Worm (Caenorhabditis elegans): Measurements from ENCODE around the gene ubh-2.
A peak's percentile ranks its signal among the peaks of the same experiment; 100 is the strongest.

The ubh-2 gene

DNA sequence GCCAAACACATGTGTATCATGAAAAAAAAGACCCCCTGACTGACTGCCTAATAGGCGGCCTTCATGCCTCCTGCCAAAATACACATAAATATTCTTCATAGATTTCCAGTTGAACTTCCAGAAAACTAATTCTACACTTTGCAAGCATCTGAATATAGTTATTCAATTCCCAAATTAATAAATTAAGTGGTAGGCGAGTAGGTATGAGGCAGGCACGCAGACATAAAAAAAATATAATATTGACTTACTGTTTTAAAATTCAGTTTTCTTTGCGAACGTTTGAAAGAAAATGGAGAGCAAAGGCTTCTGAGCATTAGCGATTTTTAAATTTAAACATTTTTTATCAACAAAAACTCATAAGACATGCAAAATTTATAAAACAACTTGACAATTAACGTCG, 21.7 kb downstream of the ubh-2 start:
- TF ChIP-seq fkh-8 (tag; optimal IDR thresholded peaks at IDR 0.05) (no peak), elt-2 (tag; optimal IDR thresholded peaks at IDR 0.05) (peak; percentile 46)

ce11 chrV:6485109-6485508, 24.5 kb downstream of the ubh-2 start:
- TF ChIP-seq mep-1 (tag; optimal IDR thresholded peaks at IDR 0.05) = no peak
- no peak for TF ChIP-seq C34B4.2 (tag; optimal IDR thresholded peaks at IDR 0.05)
- no peak for TF ChIP-seq vab-15 (tag; optimal IDR thresholded peaks at IDR 0.05)
- no peak for TF ChIP-seq dpl-1 (GFP tag; optimal IDR thresholded peaks at IDR 0.05)
- TF ChIP-seq hpl-2 (GFP tag; optimal IDR thresholded peaks at IDR 0.05) = no peak
- no peak for TF ChIP-seq lir-3 (tag; optimal IDR thresholded peaks at IDR 0.05; ENCODE audit: poor library complexity)
- TF ChIP-seq fkh-4 (tag; optimal IDR thresholded peaks at IDR 0.05; ENCODE audit: borderline replicate concordance) = no peak
- no peak for TF ChIP-seq nhr-47 (tag; optimal IDR thresholded peaks at IDR 0.05)
- TF ChIP-seq efl-3 (GFP tag; optimal IDR thresholded peaks at IDR 0.05) = no peak
- TF ChIP-seq mab-9 (GFP tag; IDR thresholded peaks at IDR 0.05) = no peak
- no peak for TF ChIP-seq snpc-4 (tag; optimal IDR thresholded peaks at IDR 0.05)
- TF ChIP-seq blmp-1 (tag; optimal IDR thresholded peaks at IDR 0.05) = no peak
- TF ChIP-seq fos-1 (tag; optimal IDR thresholded peaks at IDR 0.05) = no peak
- TF ChIP-seq ztf-4 (tag; optimal IDR thresholded peaks at IDR 0.05) = no peak
- no peak for TF ChIP-seq egl-13 (tag; optimal IDR thresholded peaks at IDR 0.05)
- no peak for TF ChIP-seq egl-27 (tag; optimal IDR thresholded peaks at IDR 0.05)
- no peak for TF ChIP-seq nhr-71 (tag; optimal IDR thresholded peaks at IDR 0.05)
- no peak for TF ChIP-seq pqm-1 (tag; optimal IDR thresholded peaks at IDR 0.05)
- no peak for TF ChIP-seq nhr-77 (tag; optimal IDR thresholded peaks at IDR 0.05)

ce11 chrV:6476026-6476425, 33.6 kb downstream of the ubh-2 start:
- TF ChIP-seq dpl-1 (GFP tag; optimal IDR thresholded peaks at IDR 0.05) (peak in 1 of 3 experiments; percentile 14), sox-4 (tag; optimal IDR thresholded peaks at IDR 0.05) (no peak), efl-1 (optimal IDR thresholded peaks at IDR 0.05) (peak in 1 of 2 experiments; percentile 0), efl-1 (GFP tag; optimal IDR thresholded peaks at IDR 0.05 in 1 of 2) (peak; percentile 23 to 83), C34B4.2 (tag; optimal IDR thresholded peaks at IDR 0.05) (no peak), nhr-90 (tag; optimal IDR thresholded peaks at IDR 0.05; ENCODE audit: poor library complexity) (no peak), snpc-4 (tag; optimal IDR thresholded peaks at IDR 0.05) (no peak), nhr-237 (tag; optimal IDR thresholded peaks at IDR 0.05) (no peak), nhr-12 (tag; optimal IDR thresholded peaks at IDR 0.05) (no peak), nhr-28 (tag; optimal IDR thresholded peaks at IDR 0.05) (no peak), unc-62 (GFP tag; optimal IDR thresholded peaks at IDR 0.05) (no peak), blmp-1 (tag; optimal IDR thresholded peaks at IDR 0.05) (peak; percentile 13), ceh-82 (tag; optimal IDR thresholded peaks at IDR 0.05) (no peak)

- no peak for TF ChIP-seq unc-30 (tag; optimal IDR thresholded peaks at IDR 0.05)
- TF ChIP-seq snpc-4 (tag; optimal IDR thresholded peaks at IDR 0.05) = no peak
- no peak for TF ChIP-seq hpl-2 (GFP tag; optimal IDR thresholded peaks at IDR 0.05)
- TF ChIP-seq ceh-90 (tag; optimal IDR thresholded peaks at IDR 0.05) = no peak
- no peak for TF ChIP-seq isw-1 (GFP tag; IDR thresholded peaks at IDR 0.05)
- no peak for TF ChIP-seq nhr-76 (tag; optimal IDR thresholded peaks at IDR 0.05)
Measured at ce11 chrV:6471208-6471607, 38.4 kb downstream of the ubh-2 start.

DNA sequence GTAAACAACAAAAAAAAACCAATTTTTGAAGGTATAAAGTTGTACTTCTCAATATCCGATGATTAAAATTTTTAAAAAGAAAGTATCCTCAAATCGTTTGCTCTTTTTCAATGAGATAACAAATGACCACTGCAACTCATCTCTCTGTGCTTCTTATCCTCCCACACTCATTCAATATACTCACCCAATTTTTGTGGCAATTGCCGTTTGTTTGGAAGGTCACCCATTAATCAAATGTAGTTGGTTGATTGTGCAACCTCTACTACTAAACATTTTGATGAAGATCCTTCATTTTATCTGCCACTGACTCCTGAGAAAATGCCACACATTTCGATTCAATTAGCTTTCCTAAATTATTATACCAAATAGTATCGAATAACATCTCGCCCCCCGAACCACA, 41.9 kb downstream of the ubh-2 start:
- no peak for TF ChIP-seq nhr-11 (tag; optimal IDR thresholded peaks at IDR 0.05)
- TF ChIP-seq rnt-1 (tag; optimal IDR thresholded peaks at IDR 0.05) = peak; percentile 76
- peak in 1 of 2 experiments; percentile 12 for TF ChIP-seq lsy-2 (tag; optimal IDR thresholded peaks at IDR 0.05)
- no peak for TF ChIP-seq nhr-85 (tag)
- TF ChIP-seq nhr-71 (tag; optimal IDR thresholded peaks at IDR 0.05) = peak; percentile 22
- no peak for TF ChIP-seq tlp-1 (tag; optimal IDR thresholded peaks at IDR 0.05)
- no peak for TF ChIP-seq lin-15B (tag; optimal IDR thresholded peaks at IDR 0.05)
- TF ChIP-seq ets-5 (GFP tag; IDR thresholded peaks at IDR 0.05) = no peak
- TF ChIP-seq unc-98 (GFP tag; IDR thresholded peaks at IDR 0.05) = no peak
- TF ChIP-seq mab-9 (GFP tag; IDR thresholded peaks at IDR 0.05) = no peak
- TF ChIP-seq elt-2 (tag; optimal IDR thresholded peaks at IDR 0.05) = no peak
- TF ChIP-seq efl-3 (GFP tag; optimal IDR thresholded peaks at IDR 0.05) = no peak
- peak; percentile 26 for TF ChIP-seq lin-39 (tag; optimal IDR thresholded peaks at IDR 0.05)
- TF ChIP-seq lin-14 (GFP tag; optimal IDR thresholded peaks at IDR 0.05) = peak; percentile 69
- TF ChIP-seq sup-37 (GFP tag; optimal IDR thresholded peaks at IDR 0.05) = no peak
- peak; percentile 96 for TF ChIP-seq pag-3 (tag; optimal IDR thresholded peaks at IDR 0.05; ENCODE audit: borderline replicate concordance, insufficient read depth)
- TF ChIP-seq alr-1 (tag; optimal IDR thresholded peaks at IDR 0.05; ENCODE audit: borderline replicate concordance) = no peak

All from whole organism, L1 larva.